Fruit fly (Drosophila melanogaster) S2 (cell line): Measurements from ENCODE around the gene Mtp.

ENCODE experiments used
- CG8478 ChIP-seq: fragments of >200 bp; optimal IDR thresholded peaks from 2 replicates; lab custom pipeline; 2018
- CTCF ChIP-seq, 2 experiments: fragments of >200 bp; optimal IDR thresholded peaks; 2 replicates each; lab custom pipeline; 2018

- TF ChIP-seq CG8478 (lab: Kevin White, UChicago) (no peak), CTCF (optimal IDR thresholded peaks at IDR 0.05; lab: Kevin White, UChicago) (no peak)
Measured at dm6 chr2L:20948625-20949024, 25.9 kb upstream of the Mtp start.
